Fruit fly (Drosophila melanogaster) whole organism, embryonic: ENCODE data around the gene Cdc5.

Experiments
- Atf-2 ChIP-seq: fragments of 200-800 bp; sonication (Bioruptor generic); optimal IDR thresholded peaks from 2 replicates; lab custom pipeline; 2016; ENCODE audit warnings: missing biosample characterization, missing genetic modification characterization
- Atf6 ChIP-seq: fragments of 200-800 bp; sonication (Bioruptor generic); IDR thresholded peaks from 2 replicates; pipeline ENCODE4 v1.3.6; 2022; ENCODE audit warnings: missing biosample characterization, missing genetic modification characterization
- Bdp1 ChIP-seq: fragments of 200-800 bp; sonication (Bioruptor generic); optimal IDR thresholded peaks from 3 replicates; lab custom pipeline; 2016; ENCODE audit warnings: missing biosample characterization, missing genetic modification characterization
- CG10431 ChIP-seq: fragments of 200-800 bp; sonication (Bioruptor generic); optimal IDR thresholded peaks from 3 replicates; lab custom pipeline; 2018; ENCODE audit warnings: missing biosample characterization, mild to moderate bottlenecking, missing genetic modification characterization
- CG11695 ChIP-seq: fragments of 200-800 bp; sonication (Bioruptor generic); IDR thresholded peaks from 3 replicates; pipeline ENCODE4 v1.3.6; 2022; ENCODE audit warnings: missing biosample characterization, missing genetic modification characterization
- CG1233 ChIP-seq: fragments of 200-800 bp; sonication (Bioruptor generic); optimal IDR thresholded peaks from 4 replicates; lab custom pipeline; 2018; ENCODE audit warnings: missing biosample characterization, mild to moderate bottlenecking, missing genetic modification characterization
- CG14667 ChIP-seq: fragments of 200-800 bp; sonication (Bioruptor generic); IDR thresholded peaks from 2 replicates; pipeline ENCODE4 v1.3.6; 2022; ENCODE audit warnings: missing biosample characterization, missing genetic modification characterization
- CG15011 ChIP-seq: fragments of 200-800 bp; sonication (Bioruptor generic); optimal IDR thresholded peaks from 3 replicates; lab custom pipeline; 2018; ENCODE audit warnings: missing biosample characterization, mild to moderate bottlenecking, missing genetic modification characterization
- CG15601 ChIP-seq: fragments of 200-800 bp; sonication (Bioruptor generic); optimal IDR thresholded peaks from 3 replicates; lab custom pipeline; 2019; ENCODE audit warnings: missing biosample characterization, mild to moderate bottlenecking, missing genetic modification characterization, moderate library complexity
- CG1602 ChIP-seq: fragments of 200-800 bp; sonication (Bioruptor generic); optimal IDR thresholded peaks from 3 replicates; lab custom pipeline; 2016; ENCODE audit warnings: missing biosample characterization, missing genetic modification characterization
- CG17359 ChIP-seq: fragments of 200-800 bp; sonication (Bioruptor generic); optimal IDR thresholded peaks from 3 replicates; lab custom pipeline; 2018; ENCODE audit warnings: missing biosample characterization, mild to moderate bottlenecking, missing genetic modification characterization, moderate library complexity
- CG31388 ChIP-seq: fragments of 200-800 bp; sonication (Bioruptor generic); optimal IDR thresholded peaks from 2 replicates; lab custom pipeline; 2016; ENCODE audit warnings: missing biosample characterization, missing genetic modification characterization
- CG31441 ChIP-seq: fragments of 200-800 bp; sonication (Bioruptor generic); IDR thresholded peaks from 2 replicates; pipeline ENCODE4 v1.3.6; 2022; ENCODE audit warnings: missing biosample characterization, missing genetic modification characterization
- CG3163 ChIP-seq: fragments of 200-800 bp; sonication (Bioruptor generic); optimal IDR thresholded peaks from 3 replicates; lab custom pipeline; 2016; ENCODE audit warnings: missing biosample characterization, missing genetic modification characterization
- CG3407 ChIP-seq: fragments of 200-800 bp; sonication (Bioruptor generic); optimal IDR thresholded peaks from 2 replicates; lab custom pipeline; 2018; ENCODE audit warnings: missing biosample characterization, mild to moderate bottlenecking, missing genetic modification characterization
- CG34224 ChIP-seq: fragments of 200-800 bp; sonication (Bioruptor generic); IDR thresholded peaks from 3 replicates; pipeline ENCODE4 v1.3.6; 2022; ENCODE audit warnings: missing biosample characterization, missing genetic modification characterization; ENCODE audit not compliant: partially characterized antibody
- CG6272 ChIP-seq: fragments of 200-800 bp; sonication (Bioruptor generic); IDR thresholded peaks from 2 replicates; pipeline ENCODE4 v1.3.6; 2022; ENCODE audit warnings: missing biosample characterization, missing genetic modification characterization
- CG7928 ChIP-seq: fragments of 200-800 bp; sonication (Bioruptor generic); optimal IDR thresholded peaks from 2 replicates; lab custom pipeline; 2017; ENCODE audit warnings: missing biosample characterization, mild to moderate bottlenecking, missing genetic modification characterization
- CG8478 ChIP-seq: fragments of >200 bp; optimal IDR thresholded peaks from 2 replicates; lab custom pipeline; 2018
- CG8944 ChIP-seq: fragments of 200-800 bp; sonication (Bioruptor generic); optimal IDR thresholded peaks from 3 replicates; lab custom pipeline; 2016; ENCODE audit warnings: missing biosample characterization, missing genetic modification characterization
- CoRest ChIP-seq: fragments of 200-800 bp; sonication (Bioruptor generic); optimal IDR thresholded peaks from 3 replicates; lab custom pipeline; 2018; ENCODE audit warnings: missing biosample characterization, mild to moderate bottlenecking, missing genetic modification characterization, moderate library complexity
- D19A ChIP-seq: fragments of 200-800 bp; optimal IDR thresholded peaks from 3 replicates; lab custom pipeline; 2019; ENCODE audit warnings: missing biosample characterization, mild to moderate bottlenecking, missing genetic modification characterization, moderate library complexity
- Drgx ChIP-seq: fragments of 200-800 bp; sonication (Bioruptor generic); IDR thresholded peaks from 2 replicates; pipeline ENCODE4 v1.3.6; 2022; ENCODE audit warnings: missing biosample characterization, missing genetic modification characterization
- Ets65A ChIP-seq: fragments of 200-800 bp; sonication (Bioruptor generic); peaks from one replicate; lab custom pipeline; 2016; ENCODE audit warnings: missing biosample characterization, missing genetic modification characterization
- Fer1 ChIP-seq: fragments of 200-800 bp; sonication (Bioruptor generic); optimal IDR thresholded peaks from 2 replicates; lab custom pipeline; 2017; ENCODE audit warnings: missing biosample characterization, mild to moderate bottlenecking, missing genetic modification characterization
- Fer2 ChIP-seq: fragments of 200-800 bp; sonication (Bioruptor generic); optimal IDR thresholded peaks from 2 replicates; lab custom pipeline; 2018; ENCODE audit warnings: missing biosample characterization, mild to moderate bottlenecking, missing genetic modification characterization, moderate library complexity
- H15 ChIP-seq: fragments of 200-800 bp; sonication (Bioruptor generic); IDR thresholded peaks from 3 replicates; pipeline ENCODE4 v1.3.6; 2022; ENCODE audit warnings: missing biosample characterization, missing genetic modification characterization
- H2.0 ChIP-seq: fragments of 200-800 bp; sonication (Bioruptor generic); IDR thresholded peaks from 2 replicates; pipeline ENCODE4 v1.3.6; 2022; ENCODE audit warnings: missing biosample characterization, missing genetic modification characterization
- Hmx ChIP-seq: fragments of 200-800 bp; sonication (Bioruptor generic); optimal IDR thresholded peaks from 2 replicates; lab custom pipeline; 2016; ENCODE audit warnings: missing biosample characterization, missing genetic modification characterization
- Mes4 ChIP-seq: fragments of 200-800 bp; sonication (Bioruptor generic); optimal IDR thresholded peaks from 2 replicates; lab custom pipeline; 2016; ENCODE audit warnings: missing biosample characterization, missing genetic modification characterization
- NC2β ChIP-seq: fragments of 200-800 bp; sonication (Bioruptor generic); optimal IDR thresholded peaks from 2 replicates; lab custom pipeline; 2016; ENCODE audit warnings: missing biosample characterization, missing genetic modification characterization
- Oli ChIP-seq: fragments of 200-800 bp; sonication (Bioruptor generic); optimal IDR thresholded peaks from 2 replicates; lab custom pipeline; 2018; ENCODE audit warnings: missing biosample characterization, mild to moderate bottlenecking, missing genetic modification characterization, moderate library complexity
- Spps ChIP-seq: fragments of 200-800 bp; sonication (Bioruptor generic); optimal IDR thresholded peaks from 2 replicates; lab custom pipeline; 2018; ENCODE audit warnings: missing biosample characterization, mild to moderate bottlenecking, missing genetic modification characterization
- Sry-β ChIP-seq: fragments of 200-800 bp; sonication (Bioruptor generic); optimal IDR thresholded peaks from 2 replicates; lab custom pipeline; 2018; ENCODE audit warnings: missing biosample characterization, mild to moderate bottlenecking, missing genetic modification characterization, moderate library complexity
- YL-1 ChIP-seq: fragments of 200-800 bp; sonication (Bioruptor generic); optimal IDR thresholded peaks from 3 replicates; lab custom pipeline; 2017; ENCODE audit warnings: missing biosample characterization, mild to moderate bottlenecking, missing genetic modification characterization
- aop ChIP-seq: fragments of 200-800 bp; sonication (Bioruptor generic); IDR thresholded peaks from 2 replicates; pipeline ENCODE4 v1.3.6; 2022; ENCODE audit warnings: missing biosample characterization, missing genetic modification characterization
- cato ChIP-seq: fragments of 200-800 bp; sonication (Bioruptor generic); optimal IDR thresholded peaks from 2 replicates; lab custom pipeline; 2016; ENCODE audit warnings: missing biosample characterization, missing genetic modification characterization, borderline replicate concordance
- cg ChIP-seq: fragments of 200-800 bp; sonication (Bioruptor generic); optimal IDR thresholded peaks from 3 replicates; lab custom pipeline; 2019; ENCODE audit warnings: missing biosample characterization, mild to moderate bottlenecking, missing genetic modification characterization, moderate library complexity
- chif ChIP-seq, 2 experiments: fragments of 200-800 bp; sonication (Bioruptor generic); optimal IDR thresholded peaks; 3 replicates each; lab custom pipeline; 2016; ENCODE audit warnings: missing biosample characterization in 2 of 2, missing genetic modification characterization in 2 of 2
- ci ChIP-seq: fragments of 200-800 bp; sonication (Bioruptor generic); IDR thresholded peaks from 3 replicates; pipeline ENCODE4 v1.3.6; 2022; ENCODE audit warnings: missing biosample characterization, missing genetic modification characterization
- dan ChIP-seq: fragments of 200-800 bp; sonication (Bioruptor generic); IDR thresholded peaks from 2 replicates; pipeline ENCODE4 v1.3.6; 2022; ENCODE audit warnings: missing biosample characterization, missing genetic modification characterization
- dmrt11E ChIP-seq: fragments of 200-800 bp; sonication (Bioruptor generic); optimal IDR thresholded peaks from 3 replicates; lab custom pipeline; 2018; ENCODE audit warnings: missing biosample characterization, mild to moderate bottlenecking, missing genetic modification characterization, moderate library complexity
- gem ChIP-seq: fragments of 200-800 bp; sonication (Bioruptor generic); optimal IDR thresholded peaks from 2 replicates; lab custom pipeline; 2019; ENCODE audit warnings: missing biosample characterization, mild to moderate bottlenecking, missing genetic modification characterization, moderate library complexity
- gro ChIP-seq: fragments of 200-800 bp; sonication (Bioruptor generic); optimal IDR thresholded peaks from 2 replicates; lab custom pipeline; 2016; ENCODE audit warnings: missing biosample characterization, missing genetic modification characterization
- ind ChIP-seq: fragments of 200-800 bp; sonication (Bioruptor generic); optimal IDR thresholded peaks from 3 replicates; lab custom pipeline; 2016; ENCODE audit warnings: missing biosample characterization, missing genetic modification characterization
- kni ChIP-seq: fragments of 200-800 bp; sonication (Bioruptor generic); optimal IDR thresholded peaks from 3 replicates; lab custom pipeline; 2017; ENCODE audit warnings: mild to moderate bottlenecking, missing biosample characterization, missing genetic modification reagents, missing genetic modification characterization
- mirr ChIP-seq: fragments of 200-800 bp; sonication (Bioruptor generic); optimal IDR thresholded peaks from 3 replicates; lab custom pipeline; 2018; ENCODE audit warnings: missing biosample characterization, mild to moderate bottlenecking, missing genetic modification characterization
- nau ChIP-seq: fragments of 200-800 bp; sonication (Bioruptor generic); optimal IDR thresholded peaks from 3 replicates; lab custom pipeline; 2017; ENCODE audit warnings: missing biosample characterization, mild to moderate bottlenecking, missing genetic modification characterization, missing genetic modification reagents
- pros ChIP-seq: fragments of 200-800 bp; sonication (Bioruptor generic); optimal IDR thresholded peaks from 3 replicates; lab custom pipeline; 2019; ENCODE audit warnings: missing biosample characterization, mild to moderate bottlenecking, missing genetic modification characterization, moderate library complexity
- shn ChIP-seq: fragments of 200-800 bp; sonication (Bioruptor generic); optimal IDR thresholded peaks from 3 replicates; lab custom pipeline; 2016; ENCODE audit warnings: missing biosample characterization, missing genetic modification characterization
- tgo ChIP-seq: fragments of 200-800 bp; sonication (Bioruptor generic); IDR thresholded peaks from 3 replicates; pipeline ENCODE4 v1.3.6; 2022; ENCODE audit warnings: missing biosample characterization, missing genetic modification characterization
- unpg ChIP-seq: fragments of 200-800 bp; sonication (Bioruptor generic); optimal IDR thresholded peaks from 3 replicates; lab custom pipeline; 2018; ENCODE audit warnings: missing biosample characterization, mild to moderate bottlenecking, missing genetic modification characterization, moderate library complexity
- zfh1 ChIP-seq: fragments of 200-800 bp; sonication (Bioruptor generic); IDR thresholded peaks from 3 replicates; pipeline ENCODE4 v1.3.6; 2022; ENCODE audit warnings: missing biosample characterization, missing genetic modification characterization

The Cdc5 gene

dm6 chr3L:327833-328232 lies 33.4 kb downstream of the Cdc5 start, which contains the start of the genes Atac3 and Ptpmeg (continued):
- TF ChIP-seq CoRest (tag; lab: Kevin White, UChicago) = peak; percentile 56
- no peak for TF ChIP-seq CG17359 (tag; lab: Kevin White, UChicago)
- TF ChIP-seq CG7928 (GFP tag; lab: Kevin White, UChicago) = no peak
- TF ChIP-seq pros (GFP tag; lab: Kevin White, UChicago) = no peak
- TF ChIP-seq dmrt11E = no peak
- TF ChIP-seq CG3407 (GFP tag; lab: Kevin White, UChicago) = no peak
- no peak for TF ChIP-seq CG6272 (GFP tag; lab: Robert Waterston, UW)
- no peak for TF ChIP-seq Drgx (GFP tag; lab: Robert Waterston, UW)
- TF ChIP-seq Spps (tag; lab: Kevin White, UChicago) = no peak
- TF ChIP-seq YL-1 (GFP tag; lab: Kevin White, UChicago) = peak; percentile 43
- TF ChIP-seq H2.0 (GFP tag; lab: Robert Waterston, UW) = no peak
- TF ChIP-seq gro (GFP tag; lab: Kevin White, UChicago) = no peak
- no peak for TF ChIP-seq Atf-2 (GFP tag; lab: Kevin White, UChicago)
- TF ChIP-seq zfh1 (GFP tag; lab: Robert Waterston, UW) = no peak
- no peak for TF ChIP-seq H15 (GFP tag; lab: Robert Waterston, UW)
- no peak for TF ChIP-seq aop (GFP tag; lab: Robert Waterston, UW)
- TF ChIP-seq ind (GFP tag; lab: Kevin White, UChicago) = no peak
- TF ChIP-seq ci = no peak
- no peak for TF ChIP-seq Hmx
- no peak for TF ChIP-seq tgo (GFP tag; lab: Robert Waterston, UW)
- no peak for TF ChIP-seq Sry-β (GFP tag; lab: Kevin White, UChicago)
- TF ChIP-seq CG10431 = no peak
- no peak for TF ChIP-seq CG15011 (GFP tag; lab: Kevin White, UChicago)
- no peak for TF ChIP-seq chif (GFP tag; optimal IDR thresholded peaks at IDR 0.05; lab: Kevin White, UChicago)
- TF ChIP-seq CG34224 (GFP tag; lab: Robert Waterston, UW) = 0 out of 3 replicates have a peak, but pooled peaks have one; percentile 40
- no peak for TF ChIP-seq nau
- TF ChIP-seq dan (GFP tag; lab: Robert Waterston, UW) = no peak
- TF ChIP-seq CG31388 (GFP tag; lab: Kevin White, UChicago) = no peak
- no peak for TF ChIP-seq CG31441 (GFP tag; lab: Robert Waterston, UW)
- no peak for TF ChIP-seq CG11695 (GFP tag; lab: Robert Waterston, UW)
- no peak for TF ChIP-seq CG1233 (GFP tag; lab: Kevin White, UChicago)
- no peak for TF ChIP-seq Atf6 (GFP tag; lab: Robert Waterston, UW)
- TF ChIP-seq cato (GFP tag; lab: Kevin White, UChicago) = no peak
- no peak for TF ChIP-seq Oli (tag; lab: Kevin White, UChicago)
- peak; percentile 10 for TF ChIP-seq CG15601
- TF ChIP-seq D19A (tag; lab: Kevin White, UChicago) = no peak
- no peak for TF ChIP-seq Ets65A (GFP tag; lab: Kevin White, UChicago)
- TF ChIP-seq NC2β (GFP tag; lab: Kevin White, UChicago) = no peak
- no peak for TF ChIP-seq CG1602 (GFP tag; lab: Kevin White, UChicago)
- no peak for TF ChIP-seq mirr (GFP tag; lab: Kevin White, UChicago)
- TF ChIP-seq Fer2 = no peak
- no peak for TF ChIP-seq shn
- no peak for TF ChIP-seq Mes4 (GFP tag; lab: Kevin White, UChicago)
- TF ChIP-seq Bdp1 (GFP tag; lab: Kevin White, UChicago) = no peak
- no peak for TF ChIP-seq CG14667
- TF ChIP-seq unpg = no peak
- no peak for TF ChIP-seq CG8944
- no peak for TF ChIP-seq gem
- no peak for TF ChIP-seq CG3163 (GFP tag; lab: Kevin White, UChicago)
- no peak for TF ChIP-seq Fer1 (GFP tag; lab: Kevin White, UChicago)
- TF ChIP-seq CG8478 (lab: Kevin White, UChicago) = no peak
- no peak for TF ChIP-seq kni (GFP tag; lab: Kevin White, UChicago)
- TF ChIP-seq cg (GFP tag; lab: Kevin White, UChicago) = no peak
